Worm (Caenorhabditis elegans): ENCODE measurements around the gene fbxb-107.

fbxb-107 gene

ce11 chrII:2747956-2748621 is 10.5 kb upstream of the fbxb-107 start (continued):
- TF ChIP-seq ctbp-1 (GFP tag; IDR thresholded peaks at IDR 0.05) (peak; percentile 60; the same call in 1 of the 2 replicates), nhr-10 (tag; optimal IDR thresholded peaks at IDR 0.05) (no peak), hmg-1.1 (GFP tag; IDR thresholded peaks at IDR 0.05) (peak; percentile 55; the same call in 1 of the 2 replicates), jun-1 (tag; optimal IDR thresholded peaks at IDR 0.05) (no peak), F26F4.8 (GFP tag; conservative IDR thresholded peaks at IDR 0.05) (no peak), ztf-11 (tag; optimal IDR thresholded peaks at IDR 0.05) (no peak), egl-43 (GFP tag; IDR thresholded peaks at IDR 0.05) (peak; percentile 33; the same call in 1 of the 2 replicates), dmd-6 (GFP tag; IDR thresholded peaks at IDR 0.05) (no peak), dve-1 (tag; optimal IDR thresholded peaks at IDR 0.05; ENCODE audit: insufficient read depth) (no peak), hlh-11 (tag; optimal IDR thresholded peaks at IDR 0.05) (peak; percentile 27)

DNA sequence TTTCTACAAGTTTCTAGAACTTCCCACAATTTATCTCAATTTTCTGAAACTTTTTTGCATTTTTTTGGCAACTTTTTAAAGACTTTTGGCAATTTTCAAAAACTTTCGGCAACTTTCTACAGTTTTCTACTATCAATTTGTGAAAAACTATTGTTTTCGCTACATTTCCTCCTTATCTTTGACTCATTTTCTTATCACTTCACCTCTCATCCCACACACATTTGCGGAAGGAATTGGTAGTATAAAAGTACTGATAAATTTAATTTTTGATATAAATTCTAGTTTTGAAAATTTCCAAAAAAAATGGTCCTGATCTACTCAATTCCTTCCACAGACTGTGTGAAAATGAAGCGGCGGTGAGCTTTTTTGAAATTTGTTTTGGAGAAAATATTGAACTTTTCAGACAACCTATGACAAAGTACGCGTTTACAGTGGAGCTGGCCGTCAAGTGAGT is 8.9 kb upstream of the fbxb-107 start, which contains the start of gene F29A7.4:
TSS of gene F29A7.4 (plus strand) at position 404 of the 454 bp plus-strand sequence.
- TF ChIP-seq daf-16 (GFP tag; optimal IDR thresholded peaks at IDR 0.05) = no peak
- TF ChIP-seq daf-16 (tag; optimal IDR thresholded peaks at IDR 0.05) = peak; percentile 49
- no peak for TF ChIP-seq unc-130 (GFP tag; optimal IDR thresholded peaks at IDR 0.05)
- peak; percentile 74 for TF ChIP-seq nhr-28 (tag; optimal IDR thresholded peaks at IDR 0.05)
- no peak for TF ChIP-seq lsy-2 (tag; optimal IDR thresholded peaks at IDR 0.05)
- TF ChIP-seq pqm-1 (tag; optimal IDR thresholded peaks at IDR 0.05) = peak; percentile 18
- TF ChIP-seq arid-1 (GFP tag; conservative IDR thresholded peaks at IDR 0.05) = no peak

DNA sequence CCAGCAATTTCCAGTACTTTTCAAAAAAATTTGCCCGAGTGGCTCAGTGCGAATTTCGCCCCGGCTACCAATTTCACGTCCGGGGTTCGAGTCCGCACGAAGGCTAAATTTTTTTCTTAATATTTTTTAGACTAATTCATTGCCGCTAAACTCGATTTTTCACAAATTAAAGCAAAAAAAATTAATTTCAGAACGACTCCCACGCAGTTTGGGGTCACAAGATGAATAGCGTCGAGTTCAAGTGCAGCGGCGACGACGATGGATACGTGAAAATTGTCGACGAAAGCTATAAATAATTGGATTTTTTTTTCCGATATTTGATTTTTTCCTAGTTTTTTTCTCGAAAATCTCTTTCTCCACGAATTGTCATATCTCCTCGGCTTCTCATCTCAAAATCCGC is 7.3 kb upstream of the fbxb-107 start:
- no peak for TF ChIP-seq daf-16 (GFP tag; optimal IDR thresholded peaks at IDR 0.05)
- peak; percentile 28 for TF ChIP-seq daf-16 (tag; optimal IDR thresholded peaks at IDR 0.05)
- no peak for TF ChIP-seq ceh-44 (GFP tag; IDR thresholded peaks at IDR 0.05)
- TF ChIP-seq rbr-2 (tag; optimal IDR thresholded peaks at IDR 0.05) = no peak
- peak; percentile 73 for TF ChIP-seq lin-38 (GFP tag; IDR thresholded peaks at IDR 0.05)

DNA sequence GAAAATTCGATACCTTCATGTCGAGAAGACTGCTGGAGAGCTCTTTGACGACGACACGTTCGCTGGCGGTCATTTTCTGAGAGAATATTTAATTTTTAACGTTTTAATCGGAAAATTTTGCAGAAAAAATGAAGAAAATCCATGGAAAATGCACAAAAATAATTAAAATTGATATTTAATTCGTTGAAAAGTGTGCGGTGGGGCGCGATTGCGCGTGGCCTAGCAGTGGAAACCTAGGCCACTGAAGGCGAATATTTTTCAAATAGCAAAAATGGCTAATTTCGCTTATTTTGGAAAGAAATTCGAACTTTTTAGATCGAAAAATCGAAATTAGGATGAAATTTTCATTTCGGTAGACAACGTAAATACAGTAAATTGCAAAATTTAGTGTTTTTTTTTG is 6.0 kb upstream of the fbxb-107 start, which contains the start of gene F29A7.6:
TSS of gene F29A7.6 (minus strand) at position 76 of the 400 bp plus-strand sequence.
- TF ChIP-seq mdl-1 (tag; optimal IDR thresholded peaks at IDR 0.05) (no peak), ZK337.2 (GFP tag; IDR thresholded peaks at IDR 0.05) (peak; percentile 67; the same call in 1 of the 2 replicates), lin-15B (tag; optimal IDR thresholded peaks at IDR 0.05) (no peak), daf-19 (GFP tag; conservative IDR thresholded peaks at IDR 0.05) (no peak), zag-1 (tag; optimal IDR thresholded peaks at IDR 0.05) (no peak), F44E2.7 (GFP tag; IDR thresholded peaks at IDR 0.05) (no peak), lin-38 (GFP tag; IDR thresholded peaks at IDR 0.05) (peak; percentile 98), ama-1 (optimal IDR thresholded peaks at IDR 0.05) (no peak), dpl-1 (GFP tag; optimal IDR thresholded peaks at IDR 0.05) (peak; percentile 56), ceh-82 (tag; optimal IDR thresholded peaks at IDR 0.05) (no peak), nhr-6 (tag; optimal IDR thresholded peaks at IDR 0.05) (peak; percentile 3), spr-1 (tag; optimal IDR thresholded peaks at IDR 0.05) (no peak), ceh-44 (GFP tag; IDR thresholded peaks at IDR 0.05) (no peak), dmd-6 (GFP tag; IDR thresholded peaks at IDR 0.05) (peak; percentile 50; the same call in 1 of the 2 replicates), nhr-25 (tag; optimal IDR thresholded peaks at IDR 0.05; ENCODE audit: borderline replicate concordance, insufficient read depth) (no peak), ces-1 (GFP tag; optimal IDR thresholded peaks at IDR 0.05) (no peak), nhr-102 (tag; optimal IDR thresholded peaks at IDR 0.05) (no peak), nhr-10 (tag; optimal IDR thresholded peaks at IDR 0.05) (no peak), unc-39 (tag; optimal IDR thresholded peaks at IDR 0.05) (no peak), T20F7.1 (GFP tag; optimal IDR thresholded peaks at IDR 0.05) (no peak), daf-12 (tag; optimal IDR thresholded peaks at IDR 0.05) (no peak), zfp-2 (tag; optimal IDR thresholded peaks at IDR 0.05) (no peak), ZK546.5 (tag; optimal IDR thresholded peaks at IDR 0.05) (no peak), hif-1 (tag; optimal IDR thresholded peaks at IDR 0.05) (peak in 1 of 2 experiments; percentile 80), ceh-62 (tag; optimal IDR thresholded peaks at IDR 0.05) (no peak), rbr-2 (tag; optimal IDR thresholded peaks at IDR 0.05) (peak; percentile 49), tra-1 (GFP tag; IDR thresholded peaks at IDR 0.05) (0 out of 2 replicates have a peak, but pooled peaks have one; percentile 6), F49E8.2 (tag; optimal IDR thresholded peaks at IDR 0.05; ENCODE audit: borderline replicate concordance) (peak; percentile 10), skn-1 (tag; optimal IDR thresholded peaks at IDR 0.05) (no peak), ceh-28 (tag; optimal IDR thresholded peaks at IDR 0.05) (no peak)
